Fruit fly (Drosophila melanogaster) whole organism, embryonic: ENCODE measurements around the gene CG42693.

ENCODE experiments used
- ATbp ChIP-seq: fragments of 200-800 bp; sonication (Bioruptor generic); optimal IDR thresholded peaks from 2 replicates; lab custom pipeline; 2017; ENCODE audit warnings: missing biosample characterization, mild to moderate bottlenecking, missing genetic modification characterization, missing genetic modification reagents
- Bgb ChIP-seq: fragments of 200-800 bp; sonication (Bioruptor generic); IDR thresholded peaks from 2 replicates; pipeline ENCODE4 v1.3.6; 2022; ENCODE audit warnings: missing biosample characterization, missing genetic modification characterization; ENCODE audit not compliant: partially characterized antibody
- CG10366 ChIP-seq: fragments of 200-800 bp; sonication (Bioruptor generic); IDR thresholded peaks from 2 replicates; pipeline ENCODE4 v1.3.6; 2022; ENCODE audit warnings: missing biosample characterization, missing genetic modification characterization
- CG10431 ChIP-seq: fragments of 200-800 bp; sonication (Bioruptor generic); optimal IDR thresholded peaks from 3 replicates; lab custom pipeline; 2018; ENCODE audit warnings: missing biosample characterization, mild to moderate bottlenecking, missing genetic modification characterization
- CG11093 ChIP-seq: fragments of 200-800 bp; sonication (Bioruptor generic); IDR thresholded peaks from 3 replicates; pipeline ENCODE4 v1.3.6; 2022; ENCODE audit warnings: missing biosample characterization, missing genetic modification characterization
- CG11696 ChIP-seq: fragments of 200-800 bp; sonication (Bioruptor generic); IDR thresholded peaks from 2 replicates; pipeline ENCODE4 v1.3.6; 2022; ENCODE audit warnings: missing biosample characterization, missing genetic modification characterization
- CG11723 ChIP-seq: fragments of 200-800 bp; sonication (Bioruptor generic); optimal IDR thresholded peaks from 2 replicates; lab custom pipeline; 2017; ENCODE audit warnings: missing biosample characterization, mild to moderate bottlenecking, missing genetic modification characterization
- CG13424 ChIP-seq: fragments of 200-800 bp; sonication (Bioruptor generic); optimal IDR thresholded peaks from 2 replicates; lab custom pipeline; 2019; ENCODE audit warnings: missing biosample characterization, mild to moderate bottlenecking, missing genetic modification characterization, moderate library complexity
- CG1529 ChIP-seq: fragments of 200-800 bp; sonication (Bioruptor generic); optimal IDR thresholded peaks from 3 replicates; lab custom pipeline; 2018; ENCODE audit warnings: missing biosample characterization, missing genetic modification characterization
- CG1603 ChIP-seq: fragments of 200-800 bp; sonication (Bioruptor generic); optimal IDR thresholded peaks from 2 replicates; lab custom pipeline; 2019; ENCODE audit warnings: missing biosample characterization, mild to moderate bottlenecking, missing genetic modification characterization, moderate library complexity
- CG2202 ChIP-seq: fragments of 200-800 bp; sonication (Bioruptor generic); optimal IDR thresholded peaks from 2 replicates; lab custom pipeline; 2018; ENCODE audit warnings: missing biosample characterization, mild to moderate bottlenecking, missing genetic modification characterization
- CG2875 ChIP-seq: fragments of 200-800 bp; sonication (Bioruptor generic); optimal IDR thresholded peaks from 2 replicates; lab custom pipeline; 2017; ENCODE audit warnings: missing biosample characterization, mild to moderate bottlenecking, missing genetic modification characterization, missing genetic modification reagents
- CG5953 ChIP-seq: fragments of 200-800 bp; sonication (Bioruptor generic); IDR thresholded peaks from 2 replicates; pipeline ENCODE4 v1.3.6; 2022; ENCODE audit warnings: missing biosample characterization, missing genetic modification characterization
- CG6272 ChIP-seq: fragments of 200-800 bp; sonication (Bioruptor generic); IDR thresholded peaks from 2 replicates; pipeline ENCODE4 v1.3.6; 2022; ENCODE audit warnings: missing biosample characterization, missing genetic modification characterization
- CG8281 ChIP-seq: fragments of 200-800 bp; sonication (Bioruptor generic); optimal IDR thresholded peaks from 2 replicates; lab custom pipeline; 2018; ENCODE audit warnings: missing biosample characterization, mild to moderate bottlenecking, missing genetic modification characterization, moderate library complexity
- CG8924 ChIP-seq: fragments of 200-800 bp; optimal IDR thresholded peaks from 3 replicates; lab custom pipeline; 2019; ENCODE audit warnings: missing biosample characterization, mild to moderate bottlenecking, missing genetic modification characterization, moderate library complexity
- CG9609 ChIP-seq: fragments of 200-800 bp; sonication (Bioruptor generic); optimal IDR thresholded peaks from 3 replicates; lab custom pipeline; 2016; ENCODE audit warnings: missing biosample characterization, missing genetic modification characterization
- CkIIα-i1 ChIP-seq: fragments of 200-800 bp; sonication (Bioruptor generic); IDR thresholded peaks from 2 replicates; pipeline ENCODE4 v1.3.6; 2022; ENCODE audit warnings: missing biosample characterization, missing genetic modification characterization
- H15 ChIP-seq: fragments of 200-800 bp; sonication (Bioruptor generic); IDR thresholded peaks from 3 replicates; pipeline ENCODE4 v1.3.6; 2022; ENCODE audit warnings: missing biosample characterization, missing genetic modification characterization
- HLH4C ChIP-seq: fragments of 200-800 bp; sonication (Bioruptor generic); IDR thresholded peaks from 3 replicates; pipeline ENCODE4 v1.3.6; 2022; ENCODE audit warnings: missing biosample characterization, missing genetic modification characterization; ENCODE audit not compliant: partially characterized antibody
- Hsf ChIP-seq: fragments of 200-800 bp; sonication (Bioruptor generic); optimal IDR thresholded peaks from 3 replicates; lab custom pipeline; 2016; ENCODE audit warnings: missing biosample characterization, missing genetic modification characterization
- Max ChIP-seq: fragments of 200-800 bp; sonication (Bioruptor generic); optimal IDR thresholded peaks from 2 replicates; lab custom pipeline; 2016; ENCODE audit warnings: missing biosample characterization, mild to moderate bottlenecking, missing genetic modification characterization
- Nf-YC ChIP-seq: fragments of 200-800 bp; optimal IDR thresholded peaks from 3 replicates; lab custom pipeline; 2019; ENCODE audit warnings: missing biosample characterization, mild to moderate bottlenecking, missing genetic modification characterization, moderate library complexity
- Xrp1 ChIP-seq: fragments of 200-800 bp; sonication (Bioruptor generic); IDR thresholded peaks from 2 replicates; pipeline ENCODE4 v1.3.6; 2022; ENCODE audit warnings: missing biosample characterization, missing genetic modification characterization
- ara ChIP-seq: fragments of 200-800 bp; sonication (Bioruptor generic); IDR thresholded peaks from 2 replicates; pipeline ENCODE4 v1.3.6; 2022; ENCODE audit warnings: missing biosample characterization, missing genetic modification characterization
- bbx ChIP-seq: fragments of 200-800 bp; sonication (Bioruptor generic); IDR thresholded peaks from 2 replicates; pipeline ENCODE4 v1.3.6; 2022; ENCODE audit warnings: missing biosample characterization, missing genetic modification characterization; ENCODE audit not compliant: partially characterized antibody
- bcd ChIP-seq: fragments of 200-800 bp; sonication (Bioruptor generic); optimal IDR thresholded peaks from 2 replicates; lab custom pipeline; 2017; ENCODE audit warnings: missing biosample characterization, mild to moderate bottlenecking, missing genetic modification characterization
- bsh ChIP-seq, 2 experiments: fragments of 200-800 bp; sonication (Bioruptor generic); optimal IDR thresholded peaks; 2 replicates each; lab custom pipeline; 2017 to 2018; ENCODE audit warnings: mild to moderate bottlenecking in 2 of 2, missing biosample characterization in 2 of 2, missing genetic modification characterization in 2 of 2, moderate library complexity in 1 of 2
- cato ChIP-seq: fragments of 200-800 bp; sonication (Bioruptor generic); optimal IDR thresholded peaks from 2 replicates; lab custom pipeline; 2016; ENCODE audit warnings: missing biosample characterization, missing genetic modification characterization, borderline replicate concordance
- ci ChIP-seq: fragments of 200-800 bp; sonication (Bioruptor generic); IDR thresholded peaks from 3 replicates; pipeline ENCODE4 v1.3.6; 2022; ENCODE audit warnings: missing biosample characterization, missing genetic modification characterization
- dm ChIP-seq: fragments of 200-800 bp; sonication (Bioruptor generic); optimal IDR thresholded peaks from 3 replicates; lab custom pipeline; 2016; ENCODE audit warnings: missing biosample characterization, missing genetic modification characterization
- emc ChIP-seq: fragments of 200-800 bp; sonication (Bioruptor generic); optimal IDR thresholded peaks from 2 replicates; lab custom pipeline; 2016; ENCODE audit warnings: missing biosample characterization, missing genetic modification characterization
- ems ChIP-seq: fragments of 200-800 bp; sonication (Bioruptor generic); optimal IDR thresholded peaks from 3 replicates; lab custom pipeline; 2016; ENCODE audit warnings: missing biosample characterization, missing genetic modification characterization
- fd64A ChIP-seq: fragments of 200-800 bp; sonication (Bioruptor generic); optimal IDR thresholded peaks from 3 replicates; lab custom pipeline; 2018; ENCODE audit warnings: missing biosample characterization, mild to moderate bottlenecking, missing genetic modification characterization
- gce ChIP-seq: fragments of 200-800 bp; sonication (Bioruptor generic); IDR thresholded peaks from 3 replicates; pipeline ENCODE4 v1.3.6; 2022; ENCODE audit warnings: missing biosample characterization, missing genetic modification characterization
- gsb-n ChIP-seq: fragments of 200-800 bp; sonication (Bioruptor generic); optimal IDR thresholded peaks from 3 replicates; lab custom pipeline; 2018; ENCODE audit warnings: missing biosample characterization, mild to moderate bottlenecking, missing genetic modification characterization
- insv ChIP-seq, 2 experiments: fragments of 200-800 bp; sonication (Bioruptor generic); optimal IDR thresholded peaks; 3 replicates each; lab custom pipeline; 2016 to 2018; ENCODE audit warnings: missing biosample characterization in 2 of 2, missing genetic modification characterization in 2 of 2
- inv ChIP-seq: fragments of 200-800 bp; sonication (Bioruptor generic); IDR thresholded peaks from 2 replicates; pipeline ENCODE4 v1.3.6; 2022; ENCODE audit warnings: missing biosample characterization, missing genetic modification characterization; ENCODE audit not compliant: partially characterized antibody
- jing ChIP-seq: fragments of 200-800 bp; sonication (Bioruptor generic); optimal IDR thresholded peaks from 2 replicates; lab custom pipeline; 2018; ENCODE audit warnings: missing biosample characterization, mild to moderate bottlenecking, missing genetic modification characterization
- jumu ChIP-seq: fragments of 200-800 bp; sonication (Bioruptor generic); optimal IDR thresholded peaks from 3 replicates; lab custom pipeline; 2016; ENCODE audit warnings: missing biosample characterization, missing genetic modification characterization
- kay ChIP-seq: fragments of 200-800 bp; sonication (Bioruptor generic); optimal IDR thresholded peaks from 2 replicates; lab custom pipeline; 2016; ENCODE audit warnings: missing biosample characterization, missing genetic modification characterization
- nerfin-2 ChIP-seq: fragments of 200-800 bp; sonication (Bioruptor generic); IDR thresholded peaks from 2 replicates; pipeline ENCODE4 v1.3.6; 2022; ENCODE audit warnings: missing biosample characterization, missing genetic modification characterization; ENCODE audit not compliant: partially characterized antibody
- nmo ChIP-seq: fragments of 200-800 bp; sonication (Bioruptor generic); optimal IDR thresholded peaks from 2 replicates; lab custom pipeline; 2018; ENCODE audit warnings: missing biosample characterization, mild to moderate bottlenecking, missing genetic modification characterization, moderate library complexity
- pb ChIP-seq: fragments of 200-800 bp; sonication (Bioruptor generic); optimal IDR thresholded peaks from 3 replicates; lab custom pipeline; 2016; ENCODE audit warnings: missing biosample characterization, missing genetic modification characterization
- pum ChIP-seq: fragments of 200-800 bp; sonication (Bioruptor generic); optimal IDR thresholded peaks from 2 replicates; lab custom pipeline; 2016; ENCODE audit warnings: missing biosample characterization, missing genetic modification characterization
- ranshi ChIP-seq: fragments of 200-800 bp; sonication (Bioruptor generic); IDR thresholded peaks from 2 replicates; pipeline ENCODE4 v1.3.6; 2022; ENCODE audit warnings: missing biosample characterization, missing genetic modification characterization
- run ChIP-seq: fragments of 200-800 bp; sonication (Bioruptor generic); optimal IDR thresholded peaks from 3 replicates; lab custom pipeline; 2018; ENCODE audit warnings: missing biosample characterization, mild to moderate bottlenecking, missing genetic modification characterization
- sob ChIP-seq: fragments of 200-800 bp; sonication (Bioruptor generic); IDR thresholded peaks from 2 replicates; pipeline ENCODE4 v1.3.6; 2022; ENCODE audit warnings: missing biosample characterization, missing genetic modification characterization
- ttk ChIP-seq: fragments of 200-800 bp; sonication (Bioruptor generic); IDR thresholded peaks from 2 replicates; pipeline ENCODE4 v2.1.2; 2022; ENCODE audit warnings: missing biosample characterization, missing genetic modification characterization
- vvl ChIP-seq: fragments of 200-800 bp; sonication (Bioruptor generic); IDR thresholded peaks from 2 replicates; pipeline ENCODE4 v1.3.6; 2022; ENCODE audit warnings: missing biosample characterization, missing genetic modification characterization

CG42693 gene

dm6 chr3R:31687782-31688181, 20.4 kb downstream of the CG42693 start (continued):
- TF ChIP-seq Bgb (GFP tag; lab: Robert Waterston, UW) (no peak), ci (GFP tag; lab: Robert Waterston, UW) (peak; percentile 79; the same call in 2 of the 3 replicates), H15 (no peak), CG11696 (no peak), CG6272 (GFP tag; lab: Robert Waterston, UW) (no peak; the same call in 1 of the 2 replicates), HLH4C (no peak), Nf-YC (tag; lab: Kevin White, UChicago) (no peak), emc (GFP tag; lab: Kevin White, UChicago) (no peak), nerfin-2 (GFP tag; lab: Robert Waterston, UW) (no peak), CG1529 (peak; percentile 54), CG2875 (GFP tag; lab: Kevin White, UChicago) (peak; percentile 64), Xrp1 (peak; percentile 72), CG13424 (tag; lab: Kevin White, UChicago) (peak; percentile 41), CkIIα-i1 (GFP tag; lab: Robert Waterston, UW) (no peak), CG11093 (GFP tag; lab: Robert Waterston, UW) (no peak), insv (GFP tag; optimal IDR thresholded peaks at IDR 0.05; lab: Kevin White, UChicago) (no peak), nmo (peak; percentile 45), inv (no peak), jing (GFP tag; lab: Kevin White, UChicago) (no peak), CG9609 (GFP tag; lab: Kevin White, UChicago) (peak; percentile 15), bcd (GFP tag; lab: Kevin White, UChicago) (peak; percentile 31), gsb-n (tag; lab: Kevin White, UChicago) (peak; percentile 39), fd64A (no peak), pum (GFP tag; lab: Kevin White, UChicago) (peak; percentile 48), CG10366 (GFP tag; lab: Robert Waterston, UW) (peak; percentile 15; the same call in 1 of the 2 replicates), Max (GFP tag; lab: Kevin White, UChicago) (no peak), Hsf (GFP tag; lab: Kevin White, UChicago) (peak; percentile 36), CG10431 (GFP tag; lab: Kevin White, UChicago) (no peak), ATbp (GFP tag; lab: Kevin White, UChicago) (peak; percentile 53), run (tag; lab: Kevin White, UChicago) (no peak), vvl (GFP tag; lab: Robert Waterston, UW) (peak; percentile 69), ems (GFP tag; lab: Kevin White, UChicago) (peak; percentile 12), CG1603 (tag; lab: Kevin White, UChicago) (peak; percentile 65), gce (GFP tag; lab: Robert Waterston, UW) (0 out of 3 replicates have a peak, but pooled peaks have one; percentile 26), dm (no peak), cato (peak; percentile 4), CG11723 (GFP tag; lab: Kevin White, UChicago) (no peak), CG8281 (no peak), ttk (GFP tag; lab: Robert Waterston, UW) (peak; percentile 62; the same call in 1 of the 2 replicates), pb (GFP tag; lab: Kevin White, UChicago) (no peak), CG8924 (tag; lab: Kevin White, UChicago) (peak; percentile 4), ara (GFP tag; lab: Robert Waterston, UW) (peak; percentile 56; the same call in 1 of the 2 replicates), sob (GFP tag; lab: Robert Waterston, UW) (0 out of 2 replicates have a peak, but pooled peaks have one; percentile 17), ranshi (GFP tag; lab: Robert Waterston, UW) (peak; percentile 36; the same call in 1 of the 2 replicates), bsh (GFP tag; optimal IDR thresholded peaks at IDR 0.05; lab: Kevin White, UChicago) (peak in 1 of 2 experiments; percentile 84), kay (GFP tag; lab: Kevin White, UChicago) (no peak), CG2202 (tag; lab: Kevin White, UChicago) (peak; percentile 46), CG5953 (no peak), bbx (GFP tag; lab: Robert Waterston, UW) (0 out of 2 replicates have a peak, but pooled peaks have one; percentile 21), jumu (peak; percentile 2)
